Worm (Caenorhabditis elegans) whole organism, L4 larva: ENCODE measurements around the gene div-1.
"Not testable (repeated sequence)": the region's sequence is repeated elsewhere in the genome, so short reads cannot be mapped to it uniquely, and the experiment has no call there.

Source experiments
- ZK546.5 ChIP-seq, 2 experiments: sonication (generic microtip); optimal IDR thresholded peaks; 2 replicates each; lab custom pipeline; 2017; ENCODE audit warnings: missing biosample characterization in 2 of 2, missing genetic modification characterization in 2 of 2
- aly-2 ChIP-seq: sonication (generic microtip); optimal IDR thresholded peaks from 2 replicates; lab custom pipeline; 2018; ENCODE audit warnings: missing biosample characterization, missing genetic modification characterization
- ceh-28 ChIP-seq: fragments of 150-350 bp; optimal IDR thresholded peaks from 2 replicates; lab custom pipeline; 2014; ENCODE audit warnings: missing biosample characterization, missing genetic modification reagents, missing genetic modification characterization
- egl-27 ChIP-seq: sonication (generic microtip); optimal IDR thresholded peaks from 3 replicates; lab custom pipeline; 2017; ENCODE audit warnings: missing biosample characterization, missing genetic modification reagents, missing genetic modification characterization
- nhr-11 ChIP-seq: fragments of 150-350 bp; optimal IDR thresholded peaks from 2 replicates; lab custom pipeline; 2014; ENCODE audit warnings: missing biosample characterization, missing genetic modification characterization
- nhr-25 ChIP-seq: sonication (generic microtip); optimal IDR thresholded peaks from 2 replicates; lab custom pipeline; 2017; ENCODE audit warnings: missing genetic modification characterization, mild to moderate bottlenecking, missing compliant biosample characterization, antibody characterized with exemption, moderate library complexity, borderline replicate concordance; ENCODE audit not compliant: insufficient read depth
- set-16 ChIP-seq: fragments of 200-800 bp; sonication (Bioruptor generic); IDR thresholded peaks from 2 replicates; pipeline ENCODE4 v1.3.6; 2022; ENCODE audit warnings: missing genetic modification reagents, missing genetic modification characterization, missing compliant biosample characterization
- snpc-4 ChIP-seq: fragments of 150-350 bp; optimal IDR thresholded peaks from 2 replicates; lab custom pipeline; 2014; ENCODE audit warnings: missing biosample characterization, missing genetic modification characterization
- tra-1 ChIP-seq: fragments of 200-800 bp; sonication (Bioruptor generic); IDR thresholded peaks from 2 replicates; pipeline ENCODE4 v1.3.6; 2022; ENCODE audit warnings: missing genetic modification reagents, missing genetic modification characterization, missing compliant biosample characterization

DNA sequence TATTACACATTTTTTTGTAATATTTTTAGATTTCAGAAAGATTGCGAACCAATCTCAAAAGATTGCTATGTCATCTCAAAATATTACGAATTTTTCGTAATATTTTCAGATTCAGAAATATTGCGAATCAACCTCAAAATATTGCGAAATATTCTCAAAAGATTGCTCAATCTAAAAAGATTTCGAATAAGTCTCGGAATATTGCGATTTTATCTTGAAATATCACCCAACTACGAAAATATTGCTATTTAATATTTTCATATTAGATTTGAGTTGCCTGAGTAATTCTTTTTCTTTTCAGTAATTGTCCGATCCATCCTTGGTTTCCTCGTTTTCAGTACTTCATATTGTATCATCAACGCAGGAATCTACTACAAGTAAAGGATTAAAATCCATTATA is 26.5 kb downstream of the div-1 start, which contains the start of gene Y70G10A.4:
- not testable (repeated sequence) for TF ChIP-seq snpc-4; aly-2 (tag; lab: Kevin White, UChicago); nhr-25 (tag; lab: Kevin White, UChicago); egl-27 (tag; lab: Kevin White, UChicago); nhr-11; tra-1 (GFP tag; lab: Robert Waterston, UW); set-16; ceh-28; ZK546.5 (tag; optimal IDR thresholded peaks at IDR 0.05; lab: Kevin White, UChicago)
